Worm (Caenorhabditis elegans) whole organism, L4 larva: ENCODE results near the gene smrd-1.

Experiments
- Y105C5A.15 ChIP-seq: fragments of 200-800 bp; sonication (Bioruptor generic); IDR thresholded peaks from 2 replicates; pipeline ENCODE4 v1.3.6; 2022; ENCODE audit warnings: missing genetic modification characterization, missing compliant biosample characterization
- aha-1 ChIP-seq: fragments of 150-350 bp; peaks from one replicate; lab custom pipeline; 2014; ENCODE audit warnings: missing biosample characterization, missing genetic modification characterization
- arid-1 ChIP-seq: fragments of 200-800 bp; sonication (Bioruptor generic); conservative IDR thresholded peaks from 2 replicates; pipeline ENCODE4 v1.3.6; 2022; ENCODE audit warnings: missing genetic modification reagents, missing genetic modification characterization, missing compliant biosample characterization
- ceh-28 ChIP-seq: fragments of 150-350 bp; optimal IDR thresholded peaks from 2 replicates; lab custom pipeline; 2014; ENCODE audit warnings: missing biosample characterization, missing genetic modification reagents, missing genetic modification characterization
- ceh-44 ChIP-seq: fragments of 200-800 bp; sonication (Bioruptor generic); IDR thresholded peaks from 2 replicates; pipeline ENCODE4 v1.3.6; 2022; ENCODE audit warnings: missing genetic modification reagents, missing genetic modification characterization, missing compliant biosample characterization
- ceh-82 ChIP-seq: sonication (generic microtip); optimal IDR thresholded peaks from 2 replicates; lab custom pipeline; 2017; ENCODE audit warnings: missing biosample characterization, missing genetic modification characterization
- ces-1 ChIP-seq: fragments of 150-350 bp; sonication (generic microtip); optimal IDR thresholded peaks from 4 replicates; lab custom pipeline; 2014; ENCODE audit warnings: missing biosample characterization, missing genetic modification reagents, missing genetic modification characterization
- daf-16 ChIP-seq, 3 experiments: sonication (generic microtip); optimal IDR thresholded peaks; 2 replicates each; lab custom pipeline; 2016 to 2017; ENCODE audit warnings: missing genetic modification characterization in 3 of 3, missing genetic modification reagents in 3 of 3, mild to moderate bottlenecking in 2 of 3, missing compliant biosample characterization in 2 of 3, missing biosample characterization in 1 of 3, moderate library complexity in 1 of 3
- daf-19 ChIP-seq: fragments of 200-800 bp; sonication (Bioruptor generic); conservative IDR thresholded peaks from 2 replicates; pipeline ENCODE4 v1.3.6; 2022; ENCODE audit warnings: missing genetic modification characterization, missing compliant biosample characterization
- daf-8 ChIP-seq: fragments of 200-800 bp; sonication (Bioruptor generic); IDR thresholded peaks from 2 replicates; pipeline ENCODE4 v1.3.6; 2022; ENCODE audit warnings: missing genetic modification characterization, missing compliant biosample characterization
- dmd-6 ChIP-seq: fragments of 200-800 bp; sonication (Bioruptor generic); IDR thresholded peaks from 2 replicates; pipeline ENCODE4 v1.3.6; 2022; ENCODE audit warnings: missing genetic modification reagents, missing genetic modification characterization, missing compliant biosample characterization
- dve-1 ChIP-seq: sonication (generic microtip); optimal IDR thresholded peaks from 2 replicates; lab custom pipeline; 2017; ENCODE audit warnings: antibody characterized with exemption, mild to moderate bottlenecking, missing genetic modification characterization, missing compliant biosample characterization; ENCODE audit not compliant: insufficient read depth
- egl-43 ChIP-seq: fragments of 200-800 bp; sonication (Bioruptor generic); IDR thresholded peaks from 2 replicates; pipeline ENCODE4 v1.3.6; 2022; ENCODE audit warnings: missing genetic modification reagents, missing genetic modification characterization, missing compliant biosample characterization
- fos-1 ChIP-seq: fragments of 150-350 bp; optimal IDR thresholded peaks from 2 replicates; lab custom pipeline; 2014; ENCODE audit warnings: missing biosample characterization, missing genetic modification characterization
- hlh-30 ChIP-seq: sonication (generic microtip); optimal IDR thresholded peaks from 2 replicates; lab custom pipeline; 2017; ENCODE audit warnings: antibody characterized with exemption, mild to moderate bottlenecking, missing genetic modification characterization, missing compliant biosample characterization; ENCODE audit not compliant: insufficient read depth
- jun-1 ChIP-seq: fragments of 150-350 bp; optimal IDR thresholded peaks from 2 replicates; lab custom pipeline; 2014; ENCODE audit warnings: missing biosample characterization, missing genetic modification reagents, missing genetic modification characterization
- lim-7 ChIP-seq: fragments of 200-800 bp; sonication (Bioruptor generic); IDR thresholded peaks from 2 replicates; pipeline ENCODE4 v1.3.6; 2022; ENCODE audit warnings: missing genetic modification characterization, missing compliant biosample characterization
- lin-1 ChIP-seq: fragments of 200-800 bp; sonication (Bioruptor generic); IDR thresholded peaks from 2 replicates; pipeline ENCODE4 v1.3.6; 2022; ENCODE audit warnings: missing genetic modification reagents, missing genetic modification characterization, missing compliant biosample characterization
- lin-13 ChIP-seq: fragments of 150-350 bp; optimal IDR thresholded peaks from 2 replicates; lab custom pipeline; 2014; ENCODE audit warnings: missing biosample characterization, missing genetic modification reagents, missing genetic modification characterization
- lin-29 ChIP-seq: fragments of 200-800 bp; sonication (Bioruptor generic); IDR thresholded peaks from 2 replicates; pipeline ENCODE4 v1.3.6; 2022; ENCODE audit warnings: missing genetic modification reagents, missing genetic modification characterization, missing compliant biosample characterization
- lin-38 ChIP-seq: fragments of 200-800 bp; sonication (Bioruptor generic); IDR thresholded peaks from 2 replicates; pipeline ENCODE4 v1.3.6; 2022; ENCODE audit warnings: missing genetic modification reagents, missing genetic modification characterization, missing compliant biosample characterization
- lsy-2 ChIP-seq, 2 experiments: fragments of 150-350 bp in 1 of 2; sonication (generic microtip) in 1 of 2; optimal IDR thresholded peaks; 2 replicates each; lab custom pipeline; 2014 to 2017; ENCODE audit warnings: missing biosample characterization in 2 of 2, missing genetic modification characterization in 2 of 2
- mdt-29 ChIP-seq: fragments of 200-800 bp; sonication (Bioruptor generic); IDR thresholded peaks from 2 replicates; pipeline ENCODE4 v1.3.6; 2022; ENCODE audit warnings: missing genetic modification reagents, missing genetic modification characterization, missing compliant biosample characterization
- mep-1 ChIP-seq: fragments of 150-350 bp; sonication (generic microtip); optimal IDR thresholded peaks from 3 replicates; lab custom pipeline; 2014; ENCODE audit warnings: missing biosample characterization, missing genetic modification characterization
- mes-2 ChIP-seq: sonication (generic microtip); optimal IDR thresholded peaks from 2 replicates; lab custom pipeline; 2016; ENCODE audit warnings: missing genotype, mild to moderate bottlenecking, missing genetic modification characterization, missing compliant biosample characterization; ENCODE audit not compliant: poor library complexity, severe bottlenecking
- mxl-3 ChIP-seq: fragments of 200-800 bp; sonication (Bioruptor generic); optimal IDR thresholded peaks from 2 replicates; lab custom pipeline; 2018; ENCODE audit warnings: mild to moderate bottlenecking, missing genetic modification characterization, missing compliant biosample characterization
- nhr-111 ChIP-seq: fragments of 200-800 bp; sonication (Bioruptor generic); optimal IDR thresholded peaks from 2 replicates; lab custom pipeline; 2018; ENCODE audit warnings: mild to moderate bottlenecking, missing genetic modification characterization, missing compliant biosample characterization
- nhr-28 ChIP-seq: fragments of 150-350 bp; optimal IDR thresholded peaks from 2 replicates; lab custom pipeline; 2014; ENCODE audit warnings: missing biosample characterization, missing genetic modification characterization
- nhr-42 ChIP-seq: fragments of 200-800 bp; sonication (Bioruptor generic); IDR thresholded peaks from 2 replicates; pipeline ENCODE4 v1.3.6; 2022; ENCODE audit warnings: missing genetic modification characterization, missing compliant biosample characterization
- nhr-6 ChIP-seq: fragments of 150-350 bp; optimal IDR thresholded peaks from 2 replicates; lab custom pipeline; 2014; ENCODE audit warnings: missing biosample characterization, missing genetic modification characterization
- pha-4 ChIP-seq, 2 experiments: fragments of 150-350 bp in 1 of 2; fragments of 200-800 bp in 1 of 2; sonication (Bioruptor generic) in 1 of 2; IDR thresholded peaks in 1 of 2; optimal IDR thresholded peaks in 1 of 2; 2 replicates each; pipeline versions ENCODE4 v1.3.6 to Lab custom; 2014 to 2022; ENCODE audit warnings: missing genetic modification characterization in 2 of 2, missing genetic modification reagents in 2 of 2, missing biosample characterization in 1 of 2, missing compliant biosample characterization in 1 of 2
- php-3 ChIP-seq: fragments of 200-800 bp; sonication (Bioruptor generic); IDR thresholded peaks from 2 replicates; pipeline ENCODE4 v1.3.6; 2022; ENCODE audit warnings: missing genetic modification reagents, missing genetic modification characterization, missing compliant biosample characterization
- set-16 ChIP-seq: fragments of 200-800 bp; sonication (Bioruptor generic); IDR thresholded peaks from 2 replicates; pipeline ENCODE4 v1.3.6; 2022; ENCODE audit warnings: missing genetic modification reagents, missing genetic modification characterization, missing compliant biosample characterization
- spr-3 ChIP-seq: fragments of 200-800 bp; sonication (Bioruptor generic); optimal IDR thresholded peaks from 2 replicates; lab custom pipeline; 2018; ENCODE audit warnings: mild to moderate bottlenecking, missing genetic modification characterization, missing compliant biosample characterization
- tag-97 ChIP-seq: fragments of 200-800 bp; sonication (Bioruptor generic); IDR thresholded peaks from 2 replicates; pipeline ENCODE4 v1.3.6; 2022; ENCODE audit warnings: missing genetic modification characterization, missing compliant biosample characterization
- unc-39 ChIP-seq: sonication (generic microtip); optimal IDR thresholded peaks from 2 replicates; lab custom pipeline; 2017; ENCODE audit warnings: missing biosample characterization, missing genetic modification characterization
- ztf-7 ChIP-seq: fragments of 150-350 bp; optimal IDR thresholded peaks from 2 replicates; lab custom pipeline; 2014; ENCODE audit warnings: missing biosample characterization, missing genetic modification characterization

The smrd-1 gene

ce11 chrIII:10474945-10475344 lies 39.2 kb upstream of the smrd-1 start, which contains the start of gene D2045.9:
D2045.9 (plus strand) TSS chrIII:10475245.
- no peak for TF ChIP-seq nhr-111 (GFP tag; lab: Kevin White, UChicago)
- TF ChIP-seq, all 104 proteins: peak for 0

- TF ChIP-seq pha-4 (GFP tag; IDR thresholded peaks at IDR 0.05; lab: Robert Waterston, UW) = no peak
- TF ChIP-seq pha-4 (tag; optimal IDR thresholded peaks at IDR 0.05; lab: Kevin White, UChicago) = no peak
- TF ChIP-seq daf-16 (GFP tag; optimal IDR thresholded peaks at IDR 0.05; lab: Kevin White, UChicago) = no peak
- peak; percentile 11 for TF ChIP-seq daf-16 (tag; optimal IDR thresholded peaks at IDR 0.05; lab: Kevin White, UChicago)
- TF ChIP-seq dmd-6 (GFP tag; lab: Robert Waterston, UW) = no peak
- TF ChIP-seq tag-97 (GFP tag; lab: Robert Waterston, UW) = no peak
- TF ChIP-seq egl-43 = no peak
- TF ChIP-seq fos-1 = no peak
- TF ChIP-seq Y105C5A.15 = no peak
- TF ChIP-seq ceh-28 (tag; lab: Kevin White, UChicago) = no peak
- no peak for TF ChIP-seq ces-1
- no peak for TF ChIP-seq nhr-42 (GFP tag; lab: Robert Waterston, UW)
- no peak for TF ChIP-seq nhr-6 (tag; lab: Kevin White, UChicago)
- no peak for TF ChIP-seq lim-7
- no peak for TF ChIP-seq php-3 (GFP tag; lab: Robert Waterston, UW)
- TF ChIP-seq nhr-28 = peak; percentile 2
- TF ChIP-seq hlh-30 (tag; lab: Kevin White, UChicago) = peak; percentile 72
- TF ChIP-seq lsy-2 (tag; optimal IDR thresholded peaks at IDR 0.05; lab: Kevin White, UChicago) = peak in 1 of 2 experiments; percentile 42
- TF ChIP-seq mes-2 = peak; percentile 23
- TF ChIP-seq mep-1 = no peak
- no peak for TF ChIP-seq jun-1 (tag; lab: Kevin White, UChicago)
- TF ChIP-seq lin-13 (GFP tag; lab: Kevin White, UChicago) = no peak
- no peak for TF ChIP-seq mxl-3 (GFP tag; lab: Kevin White, UChicago)
- TF ChIP-seq dve-1 = peak; percentile 5
Measured at ce11 chrIII:10470927-10471326, 35.1 kb upstream of the smrd-1 start, which contains the start of gene cul-1. cul-1 (plus strand) TSS chrIII:10471237.

- no peak for TF ChIP-seq ztf-7 (tag; lab: Kevin White, UChicago)
- no peak for TF ChIP-seq Y105C5A.15
- TF ChIP-seq daf-19 = no peak
- TF ChIP-seq aha-1 = no peak
- no peak for TF ChIP-seq ceh-44 (GFP tag; lab: Robert Waterston, UW)
- TF ChIP-seq unc-39 (tag; lab: Kevin White, UChicago) = no peak
- TF ChIP-seq lin-29 (GFP tag; lab: Robert Waterston, UW) = no peak
- no peak for TF ChIP-seq spr-3 (GFP tag; lab: Kevin White, UChicago)
- no peak for TF ChIP-seq arid-1
- TF ChIP-seq nhr-6 (tag; lab: Kevin White, UChicago) = no peak
- TF ChIP-seq mdt-29 (GFP tag; lab: Robert Waterston, UW) = no peak
- no peak for TF ChIP-seq tag-97 (GFP tag; lab: Robert Waterston, UW)
- no peak for TF ChIP-seq mxl-3 (GFP tag; lab: Kevin White, UChicago)
- no peak for TF ChIP-seq ceh-28 (tag; lab: Kevin White, UChicago)
- TF ChIP-seq egl-43 = no peak
- no peak for TF ChIP-seq daf-8
- no peak for TF ChIP-seq nhr-28
- no peak for TF ChIP-seq lin-1 (GFP tag; lab: Robert Waterston, UW)
- TF ChIP-seq lin-38 = no peak
- TF ChIP-seq, all 104 proteins: peak for 0
Measured at ce11 chrIII:10469574-10470055, 33.8 kb upstream of the smrd-1 start, which contains the start of gene D2045.5. D2045.5 (minus strand) TSS chrIII:10469624.

- TF ChIP-seq set-16 (GFP tag; lab: Robert Waterston, UW) = peak; percentile 87
- TF ChIP-seq mxl-3 (GFP tag; lab: Kevin White, UChicago) = no peak
- TF ChIP-seq ceh-82 = no peak
- TF ChIP-seq lin-29 (GFP tag; lab: Robert Waterston, UW) = 0 out of 2 replicates have a peak, but pooled peaks have one; percentile 8
Measured at ce11 chrIII:10464455-10464854, 28.7 kb upstream of the smrd-1 start.
